Worm (Caenorhabditis elegans) whole organism, L2 larva: ENCODE data around the gene pssy-1.

ENCODE experiments used
- C34F6.9 ChIP-seq: fragments of 150-350 bp; optimal IDR thresholded peaks from 2 replicates; lab custom pipeline; 2014; ENCODE audit warnings: missing biosample characterization, missing genetic modification characterization
- F13H6.1 ChIP-seq: sonication (generic microtip); optimal IDR thresholded peaks from 2 replicates; lab custom pipeline; 2016; ENCODE audit warnings: missing genetic modification characterization, missing compliant biosample characterization
- R02D3.7 ChIP-seq: fragments of 150-350 bp; optimal IDR thresholded peaks from 2 replicates; lab custom pipeline; 2014; ENCODE audit warnings: missing biosample characterization, missing genetic modification characterization
- Y55F3AM.14 ChIP-seq: fragments of 200-800 bp; sonication (Bioruptor generic); optimal IDR thresholded peaks from 2 replicates; lab custom pipeline; 2018; ENCODE audit warnings: mild to moderate bottlenecking, missing genetic modification characterization, missing compliant biosample characterization
- ZK546.5 ChIP-seq: sonication (generic microtip); optimal IDR thresholded peaks from 2 replicates; lab custom pipeline; 2017; ENCODE audit warnings: missing biosample characterization, missing genetic modification characterization
- alr-1 ChIP-seq: fragments of 150-350 bp; optimal IDR thresholded peaks from 2 replicates; lab custom pipeline; 2014; ENCODE audit warnings: missing biosample characterization, missing genetic modification characterization
- aly-2 ChIP-seq: fragments of 150-350 bp; optimal IDR thresholded peaks from 2 replicates; lab custom pipeline; 2014; ENCODE audit warnings: missing biosample characterization, missing genetic modification characterization
- ama-1 ChIP-seq: fragments of 150-350 bp; optimal IDR thresholded peaks from 2 replicates; lab custom pipeline; 2018; ENCODE audit warnings: inconsistent platforms
- blmp-1 ChIP-seq: sonication (generic microtip); optimal IDR thresholded peaks from 2 replicates; lab custom pipeline; 2017; ENCODE audit warnings: missing genetic modification characterization, mild to moderate bottlenecking, missing compliant biosample characterization, antibody characterized with exemption, moderate library complexity; ENCODE audit not compliant: insufficient read depth
- ceh-16 ChIP-seq: fragments of 150-350 bp; optimal IDR thresholded peaks from 2 replicates; lab custom pipeline; 2014; ENCODE audit warnings: missing biosample characterization, missing genetic modification characterization
- ceh-82 ChIP-seq: fragments of 150-350 bp; optimal IDR thresholded peaks from 2 replicates; lab custom pipeline; 2014; ENCODE audit warnings: missing biosample characterization, missing genetic modification characterization
- crh-2 ChIP-seq: sonication (generic microtip); optimal IDR thresholded peaks from 2 replicates; lab custom pipeline; 2017; ENCODE audit warnings: missing biosample characterization, missing genetic modification characterization
- dmd-4 ChIP-seq: sonication (generic microtip); optimal IDR thresholded peaks from 2 replicates; lab custom pipeline; 2017; ENCODE audit warnings: missing biosample characterization, missing genetic modification characterization
- egl-27 ChIP-seq: sonication (generic microtip); optimal IDR thresholded peaks from 3 replicates; lab custom pipeline; 2017; ENCODE audit warnings: missing biosample characterization, missing genetic modification reagents, missing genetic modification characterization
- elt-1 ChIP-seq: fragments of 150-350 bp; optimal IDR thresholded peaks from 2 replicates; lab custom pipeline; 2014; ENCODE audit warnings: missing biosample characterization, missing genetic modification characterization
- elt-3 ChIP-seq: sonication (generic microtip); optimal IDR thresholded peaks from 2 replicates; lab custom pipeline; 2017; ENCODE audit warnings: missing biosample characterization, missing genetic modification characterization
- fos-1 ChIP-seq: fragments of 150-350 bp; optimal IDR thresholded peaks from 2 replicates; lab custom pipeline; 2014; ENCODE audit warnings: missing biosample characterization, missing genetic modification characterization
- gmeb-1 ChIP-seq: fragments of 150-350 bp; optimal IDR thresholded peaks from 2 replicates; lab custom pipeline; 2014; ENCODE audit warnings: missing biosample characterization, missing genetic modification characterization
- lin-11 ChIP-seq: fragments of 150-350 bp; sonication (generic microtip); optimal IDR thresholded peaks from 2 replicates; lab custom pipeline; 2014; ENCODE audit warnings: missing biosample characterization, missing genetic modification characterization, inconsistent platforms, mixed read lengths
- lin-13 ChIP-seq: fragments of 150-350 bp; optimal IDR thresholded peaks from 2 replicates; lab custom pipeline; 2014; ENCODE audit warnings: missing biosample characterization, missing genetic modification reagents, missing genetic modification characterization
- lin-39 ChIP-seq: fragments of 150-350 bp; optimal IDR thresholded peaks from 2 replicates; lab custom pipeline; 2014; ENCODE audit warnings: missing biosample characterization, missing genetic modification reagents, missing genetic modification characterization
- lsy-2 ChIP-seq, 2 experiments: fragments of 150-350 bp in 1 of 2; sonication (generic microtip) in 1 of 2; optimal IDR thresholded peaks; 2 replicates each; lab custom pipeline; 2014 to 2017; ENCODE audit warnings: missing biosample characterization in 2 of 2, missing genetic modification characterization in 2 of 2
- mab-5 ChIP-seq: fragments of 150-350 bp; optimal IDR thresholded peaks from 2 replicates; lab custom pipeline; 2014; ENCODE audit warnings: missing biosample characterization, missing genetic modification characterization
- mbf-1 ChIP-seq: sonication (generic microtip); optimal IDR thresholded peaks from 2 replicates; lab custom pipeline; 2017; ENCODE audit warnings: missing biosample characterization, missing genetic modification characterization
- mdl-1 ChIP-seq, 2 experiments: fragments of 150-350 bp in 1 of 2; sonication (generic microtip) in 1 of 2; optimal IDR thresholded peaks; 2 replicates each; lab custom pipeline; 2017; ENCODE audit warnings: missing biosample characterization in 2 of 2, missing genetic modification characterization in 2 of 2
- nhr-10 ChIP-seq: sonication (generic microtip); optimal IDR thresholded peaks from 2 replicates; lab custom pipeline; 2017; ENCODE audit warnings: missing biosample characterization, missing genetic modification characterization
- nhr-11 ChIP-seq: fragments of 150-350 bp; optimal IDR thresholded peaks from 2 replicates; lab custom pipeline; 2014; ENCODE audit warnings: missing biosample characterization, missing genetic modification characterization
- nhr-12 ChIP-seq: fragments of 150-350 bp; optimal IDR thresholded peaks from 2 replicates; lab custom pipeline; 2014; ENCODE audit warnings: missing biosample characterization, missing genetic modification characterization
- nhr-129 ChIP-seq: fragments of 150-350 bp; optimal IDR thresholded peaks from 2 replicates; lab custom pipeline; 2014; ENCODE audit warnings: missing biosample characterization, missing genetic modification characterization
- nhr-21 ChIP-seq: fragments of 150-350 bp; optimal IDR thresholded peaks from 2 replicates; lab custom pipeline; 2014; ENCODE audit warnings: missing biosample characterization, missing genetic modification characterization
- nhr-23 ChIP-seq: fragments of 150-350 bp; optimal IDR thresholded peaks from 2 replicates; lab custom pipeline; 2014; ENCODE audit warnings: missing biosample characterization, missing genetic modification reagents, missing genetic modification characterization
- nhr-237 ChIP-seq: fragments of 150-350 bp; optimal IDR thresholded peaks from 2 replicates; lab custom pipeline; 2014; ENCODE audit warnings: missing biosample characterization, missing genetic modification characterization
- nhr-25 ChIP-seq: fragments of 150-350 bp; sonication (generic microtip); optimal IDR thresholded peaks from 3 replicates; lab custom pipeline; 2014; ENCODE audit warnings: missing biosample characterization, missing genetic modification characterization
- nhr-6 ChIP-seq: fragments of 150-350 bp; optimal IDR thresholded peaks from 2 replicates; lab custom pipeline; 2014; ENCODE audit warnings: missing biosample characterization, missing genetic modification characterization
- nhr-77 ChIP-seq: fragments of 150-350 bp; optimal IDR thresholded peaks from 2 replicates; lab custom pipeline; 2014; ENCODE audit warnings: missing biosample characterization, missing genetic modification characterization
- peb-1 ChIP-seq: fragments of 150-350 bp; optimal IDR thresholded peaks from 2 replicates; lab custom pipeline; 2014; ENCODE audit warnings: missing biosample characterization, missing genetic modification characterization
- sem-4 ChIP-seq: fragments of 150-350 bp; optimal IDR thresholded peaks from 2 replicates; lab custom pipeline; 2014; ENCODE audit warnings: missing biosample characterization, missing genetic modification reagents, missing genetic modification characterization
- skn-1 ChIP-seq: sonication (generic microtip); optimal IDR thresholded peaks from 2 replicates; lab custom pipeline; 2017; ENCODE audit warnings: missing biosample characterization, missing genetic modification characterization
- sma-3 ChIP-seq: sonication (generic microtip); optimal IDR thresholded peaks from 2 replicates; lab custom pipeline; 2016; ENCODE audit warnings: missing genetic modification reagents, missing genetic modification characterization, missing compliant biosample characterization
- sma-9 ChIP-seq, 2 experiments: fragments of 150-350 bp in 1 of 2; sonication (generic microtip) in 1 of 2; optimal IDR thresholded peaks; 2 replicates each; lab custom pipeline; 2014 to 2016; ENCODE audit warnings: missing genetic modification characterization in 2 of 2, mild to moderate bottlenecking in 1 of 2, missing biosample characterization in 1 of 2, missing compliant biosample characterization in 1 of 2, missing genetic modification reagents in 1 of 2, moderate library complexity in 1 of 2
- snpc-4 ChIP-seq: fragments of 150-350 bp; optimal IDR thresholded peaks from 2 replicates; lab custom pipeline; 2014; ENCODE audit warnings: missing biosample characterization, missing genetic modification characterization
- unc-55 ChIP-seq: fragments of 150-350 bp; sonication (generic microtip); optimal IDR thresholded peaks from 3 replicates; lab custom pipeline; 2014; ENCODE audit warnings: missing biosample characterization, missing genetic modification reagents, missing genetic modification characterization
- unc-62 ChIP-seq: fragments of 150-350 bp; optimal IDR thresholded peaks from 2 replicates; lab custom pipeline; 2014; ENCODE audit warnings: missing biosample characterization, missing genetic modification reagents, missing genetic modification characterization
- zag-1 ChIP-seq: fragments of 150-350 bp; optimal IDR thresholded peaks from 2 replicates; lab custom pipeline; 2014; ENCODE audit warnings: missing biosample characterization, missing genetic modification characterization
- ztf-1 ChIP-seq: fragments of 200-800 bp; sonication (Bioruptor generic); conservative IDR thresholded peaks from 2 replicates; pipeline ENCODE4 v1.3.6; 2022; ENCODE audit warnings: missing genetic modification characterization, missing compliant biosample characterization
- ztf-11 ChIP-seq: sonication (generic microtip); optimal IDR thresholded peaks from 2 replicates; lab custom pipeline; 2017; ENCODE audit warnings: missing biosample characterization, missing genetic modification characterization
- ztf-4 ChIP-seq: fragments of 150-350 bp; optimal IDR thresholded peaks from 2 replicates; lab custom pipeline; 2014; ENCODE audit warnings: missing biosample characterization, missing genetic modification characterization

Gene pssy-1

DNA sequence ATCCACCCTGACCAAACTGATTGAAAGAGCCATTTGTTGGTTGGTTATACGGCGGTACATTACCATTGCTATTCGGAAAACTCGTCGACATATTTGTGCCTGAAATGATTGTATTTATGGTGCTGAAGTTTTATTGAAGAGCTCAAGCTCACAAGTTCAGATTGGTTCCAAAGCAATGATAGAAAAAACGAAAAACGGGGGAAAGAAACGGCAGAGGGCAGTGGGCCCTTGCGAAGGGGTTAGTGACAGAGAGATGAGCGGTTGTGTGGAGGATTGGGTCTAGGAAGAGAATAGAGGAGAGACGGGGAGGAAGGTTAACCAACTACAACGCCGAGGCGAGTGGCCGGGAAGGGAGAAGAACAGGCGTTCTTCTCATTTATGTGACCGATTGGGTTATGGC is 34.0 kb upstream of the pssy-1 start, which contains the start of gene nra-3:
Gene nra-3 (minus strand): TSS at position 101 of the 400 bp plus-strand sequence.
- no peak for TF ChIP-seq sma-3
- peak; percentile 17 for TF ChIP-seq F13H6.1 (tag; lab: Kevin White, UChicago)

DNA sequence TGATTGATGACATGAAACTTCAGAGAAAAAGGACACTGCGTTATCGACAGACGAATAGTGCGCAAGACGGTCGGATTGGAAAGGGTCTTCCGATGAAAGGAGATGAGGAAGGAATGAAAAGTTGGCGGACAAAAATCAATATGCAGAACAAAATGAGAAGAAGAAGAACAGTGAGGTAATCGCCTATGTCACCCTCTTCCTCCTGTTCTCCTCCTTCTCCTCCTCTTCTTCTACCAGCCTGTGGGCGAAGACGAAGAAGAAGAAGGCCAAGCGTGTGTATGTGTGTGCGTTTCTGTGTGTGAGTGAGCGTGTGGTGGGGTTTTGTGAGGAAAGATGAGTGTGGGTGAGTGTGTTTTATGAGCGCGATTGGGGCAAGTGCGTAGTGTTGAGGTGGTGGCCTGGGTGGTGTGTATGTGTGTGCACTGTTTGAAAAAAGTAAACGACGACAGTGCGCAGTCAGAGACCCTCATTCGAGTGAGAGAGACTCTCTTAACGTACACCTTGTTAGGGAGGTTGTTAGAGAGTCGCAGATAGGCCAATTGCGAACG is 33.1 kb upstream of the pssy-1 start, which contains the start of gene tsp-21:
Gene tsp-21 (plus strand): TSS at position 146 of the 548 bp plus-strand sequence.
- TF ChIP-seq nhr-21 (tag; lab: Kevin White, UChicago) (peak; percentile 75), unc-55 (GFP tag; lab: Kevin White, UChicago) (peak; percentile 64), skn-1 (tag; lab: Kevin White, UChicago) (no peak), unc-62 (GFP tag; lab: Kevin White, UChicago) (no peak), sma-9 (GFP tag; optimal IDR thresholded peaks at IDR 0.05; lab: Kevin White, UChicago) (peak; percentile 26), sma-9 (tag; optimal IDR thresholded peaks at IDR 0.05; lab: Kevin White, UChicago) (no peak), nhr-25 (tag; lab: Kevin White, UChicago) (peak; percentile 87), F13H6.1 (tag; lab: Kevin White, UChicago) (peak; percentile 85), nhr-77 (tag; lab: Kevin White, UChicago) (no peak), nhr-6 (no peak), nhr-129 (tag; lab: Kevin White, UChicago) (peak; percentile 97), crh-2 (tag; lab: Kevin White, UChicago) (peak; percentile 58), ama-1 (lab: Kevin White, UChicago) (no peak), peb-1 (tag; lab: Kevin White, UChicago) (no peak), ceh-82 (tag; lab: Kevin White, UChicago) (no peak), zag-1 (tag; lab: Kevin White, UChicago) (peak; percentile 55), mbf-1 (tag; lab: Kevin White, UChicago) (no peak), ztf-1 (GFP tag; lab: Robert Waterston, UW) (no peak), elt-1 (tag; lab: Kevin White, UChicago) (no peak), alr-1 (no peak), ZK546.5 (tag; lab: Kevin White, UChicago) (no peak), ceh-16 (tag; lab: Kevin White, UChicago) (peak; percentile 62), mab-5 (tag; lab: Kevin White, UChicago) (peak; percentile 40), fos-1 (tag; lab: Kevin White, UChicago) (peak; percentile 96), lin-11 (tag; lab: Kevin White, UChicago) (peak; percentile 62), blmp-1 (tag; lab: Kevin White, UChicago) (peak; percentile 40), C34F6.9 (peak; percentile 77), nhr-12 (tag; lab: Kevin White, UChicago) (no peak), R02D3.7 (no peak), snpc-4 (tag; lab: Kevin White, UChicago) (no peak), Y55F3AM.14 (GFP tag; lab: Kevin White, UChicago) (peak; percentile 41), ztf-4 (tag; lab: Kevin White, UChicago) (peak; percentile 4), sma-3 (peak; percentile 79), nhr-11 (no peak), lin-13 (GFP tag; lab: Kevin White, UChicago) (peak; percentile 65), lin-39 (tag; lab: Kevin White, UChicago) (no peak), aly-2 (no peak), mdl-1 (tag; optimal IDR thresholded peaks at IDR 0.05; lab: Kevin White, UChicago) (peak in 1 of 2 experiments; percentile 21), nhr-10 (tag; lab: Kevin White, UChicago) (no peak), elt-3 (tag; lab: Kevin White, UChicago) (no peak), ztf-11 (tag; lab: Kevin White, UChicago) (no peak), egl-27 (tag; lab: Kevin White, UChicago) (peak; percentile 68), sem-4 (tag; lab: Kevin White, UChicago) (peak; percentile 67), gmeb-1 (tag; lab: Kevin White, UChicago) (peak; percentile 48), nhr-237 (no peak), nhr-23 (tag; lab: Kevin White, UChicago) (no peak), lsy-2 (tag; optimal IDR thresholded peaks at IDR 0.05; lab: Kevin White, UChicago) (peak; percentile 42 to 67), dmd-4 (tag; lab: Kevin White, UChicago) (no peak)
